Worm (Caenorhabditis elegans): ENCODE measurements around the gene T08D10.3.
"Not testable (repeated sequence)": the region's sequence is repeated elsewhere in the genome, so short reads cannot be mapped to it uniquely, and the experiment has no call there.

Gene T08D10.3

ce11 chrX:11961103-11961502 is 5.9 kb downstream of the T08D10.3 start, which contains the start of gene C49F5.13:
C49F5.13 (plus strand) TSS chrX:11961403.
- not testable (repeated sequence) for TF ChIP-seq dpl-1 (GFP tag; optimal IDR thresholded peaks at IDR 0.05); nhr-76 (tag; optimal IDR thresholded peaks at IDR 0.05); nhr-11 (tag; optimal IDR thresholded peaks at IDR 0.05)

ce11 chrX:11962050-11962788 is 7.0 kb downstream of the T08D10.3 start:
- TF ChIP-seq lsy-2 (tag; optimal IDR thresholded peaks at IDR 0.05) (no peak), ets-5 (GFP tag; IDR thresholded peaks at IDR 0.05) (no peak), elt-2 (tag; optimal IDR thresholded peaks at IDR 0.05) (peak; percentile 81), nhr-85 (tag) (peak; percentile 58), blmp-1 (tag; optimal IDR thresholded peaks at IDR 0.05) (peak; percentile 37), elt-3 (tag; optimal IDR thresholded peaks at IDR 0.05) (peak in 3 of 6 experiments; percentile 38 to 62 (median 60))

- TF ChIP-seq F16B12.6 (tag; optimal IDR thresholded peaks at IDR 0.05) (no peak), pax-3 (tag; optimal IDR thresholded peaks at IDR 0.05) (no peak), mdl-1 (tag; optimal IDR thresholded peaks at IDR 0.05) (no peak), nhr-12 (tag; optimal IDR thresholded peaks at IDR 0.05) (no peak), snu-23 (GFP tag; optimal IDR thresholded peaks at IDR 0.05) (peak; percentile 25), alr-1 (tag; optimal IDR thresholded peaks at IDR 0.05; ENCODE audit: borderline replicate concordance) (no peak), fkh-10 (GFP tag; optimal IDR thresholded peaks at IDR 0.05) (no peak), grh-1 (GFP tag; IDR thresholded peaks at IDR 0.05) (peak; percentile 10; the same call in 1 of the 2 replicates), ceh-90 (tag; optimal IDR thresholded peaks at IDR 0.05) (no peak), fkh-8 (tag; optimal IDR thresholded peaks at IDR 0.05) (no peak), lin-13 (GFP tag; optimal IDR thresholded peaks at IDR 0.05) (no peak), nhr-47 (tag; optimal IDR thresholded peaks at IDR 0.05) (no peak), ces-1 (GFP tag; optimal IDR thresholded peaks at IDR 0.05) (no peak), C16A3.4 (tag; optimal IDR thresholded peaks at IDR 0.05) (no peak), skn-1 (tag; optimal IDR thresholded peaks at IDR 0.05) (peak; percentile 10), tbx-2 (tag; optimal IDR thresholded peaks at IDR 0.05) (no peak), unc-86 (tag; optimal IDR thresholded peaks at IDR 0.05) (no peak), ceh-63 (GFP tag; optimal IDR thresholded peaks at IDR 0.05) (no peak), nhr-19 (GFP tag; conservative IDR thresholded peaks at IDR 0.05) (no peak), xbp-1 (tag; optimal IDR thresholded peaks at IDR 0.05) (no peak), egl-13 (tag; optimal IDR thresholded peaks at IDR 0.05) (no peak), aly-2 (tag; optimal IDR thresholded peaks at IDR 0.05) (no peak), vab-15 (tag; optimal IDR thresholded peaks at IDR 0.05) (no peak), nhr-71 (tag; optimal IDR thresholded peaks at IDR 0.05) (peak; percentile 12), ztf-11 (tag; optimal IDR thresholded peaks at IDR 0.05) (no peak), fos-1 (tag; optimal IDR thresholded peaks at IDR 0.05) (no peak), nhr-11 (tag; optimal IDR thresholded peaks at IDR 0.05) (no peak), C04F5.9 (tag; optimal IDR thresholded peaks at IDR 0.05) (no peak), aha-1 (tag; optimal IDR thresholded peaks at IDR 0.05) (no peak), nhr-76 (tag; optimal IDR thresholded peaks at IDR 0.05) (no peak), nhr-85 (tag) (peak; percentile 76), tlp-1 (tag; optimal IDR thresholded peaks at IDR 0.05) (no peak), C34B4.2 (tag; optimal IDR thresholded peaks at IDR 0.05) (no peak), Y116A8C.19 (tag; optimal IDR thresholded peaks at IDR 0.05; ENCODE audit: borderline replicate concordance) (no peak), lin-14 (GFP tag; optimal IDR thresholded peaks at IDR 0.05) (peak; percentile 40), mab-9 (GFP tag; IDR thresholded peaks at IDR 0.05) (no peak)
Measured at ce11 chrX:11963659-11964058, 8.4 kb downstream of the T08D10.3 start.
